Fruit fly (Drosophila melanogaster): ENCODE data around the gene ex.

Gene ex

DNA sequence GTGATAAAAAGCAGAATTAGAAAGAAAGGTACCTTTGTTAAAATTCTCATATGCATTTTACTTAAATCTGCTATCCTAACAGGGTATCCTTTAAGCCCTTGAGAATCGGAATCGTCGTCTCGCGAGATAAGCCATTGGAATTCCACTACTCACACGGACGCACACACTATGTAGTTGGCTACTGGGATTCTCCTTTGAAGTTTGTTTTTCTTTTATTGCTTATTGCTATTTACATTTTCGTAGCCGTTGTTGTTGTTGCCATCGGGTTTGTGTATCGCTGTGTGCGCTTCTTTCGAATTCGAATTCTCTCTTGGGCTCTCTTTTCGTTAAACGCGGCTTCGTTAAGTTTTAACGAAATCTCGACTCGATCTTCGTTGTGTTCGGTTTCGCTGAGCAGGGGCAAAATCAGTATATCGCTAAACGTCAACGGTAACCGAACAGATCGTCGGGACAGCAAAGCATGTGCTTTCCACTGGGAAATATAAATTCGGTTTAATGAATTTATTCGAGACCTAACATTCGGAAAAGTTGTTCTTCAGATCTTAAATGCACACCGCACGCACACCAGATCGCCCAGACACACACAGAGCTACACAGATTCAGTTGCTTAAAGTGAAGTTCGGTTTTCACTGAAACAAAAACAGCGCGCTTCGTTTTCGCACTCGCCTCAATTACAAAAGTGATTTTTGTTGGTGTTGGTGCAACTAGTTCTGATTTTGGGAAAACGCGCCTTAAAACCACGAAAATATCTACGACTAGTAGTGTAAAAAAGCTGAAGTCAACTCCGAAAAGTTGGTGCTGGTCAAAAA lies at the start of gene ex:
Gene ex (plus strand): TSS at position 408 of the 809 bp plus-strand sequence.
- peak; percentile 81 for TF ChIP-seq CG17801 (GFP tag; optimal IDR thresholded peaks at IDR 0.05; ENCODE audit: partially characterized antibody)

DNA sequence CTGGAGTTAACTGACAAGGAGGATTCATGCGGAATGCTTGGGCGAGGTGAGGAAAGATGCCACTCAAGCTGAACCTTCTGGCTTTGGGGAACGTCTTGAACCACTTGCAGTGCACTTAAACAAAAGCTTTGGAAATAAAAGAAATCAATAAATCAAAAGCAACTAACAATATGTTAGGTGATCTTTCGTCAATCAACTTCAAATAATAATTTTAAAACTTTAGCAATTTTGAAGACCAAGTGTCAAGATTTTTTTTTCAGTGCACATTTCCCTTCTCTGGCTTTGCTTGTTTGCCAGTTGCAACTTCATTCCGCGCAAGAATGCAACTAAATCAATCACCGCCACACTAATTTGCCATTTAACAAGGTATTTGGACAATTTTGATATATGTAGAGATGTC lies 48.2 kb upstream of the ex start:
- no peak for TF ChIP-seq CG17801 (GFP tag; optimal IDR thresholded peaks at IDR 0.05; ENCODE audit: partially characterized antibody)

DNA sequence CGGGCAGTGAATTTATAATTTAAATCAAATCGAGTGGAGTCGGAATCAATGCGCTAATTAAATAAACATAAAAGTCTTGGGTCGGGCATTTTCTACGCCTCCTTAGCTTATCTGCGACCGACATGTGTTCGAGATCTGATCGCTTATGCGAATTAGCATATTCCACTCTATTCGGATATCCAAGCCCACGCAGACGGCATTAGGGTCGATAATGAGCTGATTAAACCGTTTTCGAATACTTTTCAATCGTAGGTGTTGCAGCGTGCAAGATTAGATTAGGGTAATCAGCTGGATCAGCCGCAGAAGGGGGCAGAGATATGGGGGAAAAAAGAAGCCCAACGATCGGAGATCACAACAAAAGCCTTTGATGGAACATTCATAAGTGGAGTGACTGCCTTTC lies 40.5 kb upstream of the ex start:
- no peak for TF ChIP-seq CG17801 (GFP tag; optimal IDR thresholded peaks at IDR 0.05; ENCODE audit: partially characterized antibody)

DNA sequence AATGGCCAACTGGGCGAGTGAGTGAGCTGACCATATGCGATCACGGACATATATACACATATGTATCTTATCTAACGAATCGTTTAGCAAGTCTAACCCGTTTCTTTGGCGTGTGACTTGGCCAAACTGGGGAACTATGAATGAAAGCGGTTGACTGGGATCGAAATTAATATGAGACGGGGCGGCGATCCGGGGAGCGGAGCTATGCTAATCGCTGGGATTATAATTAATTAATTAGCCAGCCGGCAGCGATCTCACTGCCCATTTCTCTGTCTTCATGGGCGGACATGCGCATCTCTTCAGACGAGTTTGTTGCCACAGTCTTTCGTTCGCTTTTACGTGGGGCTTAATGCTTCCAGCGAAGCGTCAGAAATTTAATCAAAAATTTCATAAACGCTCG lies 38.5 kb upstream of the ex start:
- no peak for TF ChIP-seq CG17801 (GFP tag; optimal IDR thresholded peaks at IDR 0.05; ENCODE audit: partially characterized antibody)

DNA sequence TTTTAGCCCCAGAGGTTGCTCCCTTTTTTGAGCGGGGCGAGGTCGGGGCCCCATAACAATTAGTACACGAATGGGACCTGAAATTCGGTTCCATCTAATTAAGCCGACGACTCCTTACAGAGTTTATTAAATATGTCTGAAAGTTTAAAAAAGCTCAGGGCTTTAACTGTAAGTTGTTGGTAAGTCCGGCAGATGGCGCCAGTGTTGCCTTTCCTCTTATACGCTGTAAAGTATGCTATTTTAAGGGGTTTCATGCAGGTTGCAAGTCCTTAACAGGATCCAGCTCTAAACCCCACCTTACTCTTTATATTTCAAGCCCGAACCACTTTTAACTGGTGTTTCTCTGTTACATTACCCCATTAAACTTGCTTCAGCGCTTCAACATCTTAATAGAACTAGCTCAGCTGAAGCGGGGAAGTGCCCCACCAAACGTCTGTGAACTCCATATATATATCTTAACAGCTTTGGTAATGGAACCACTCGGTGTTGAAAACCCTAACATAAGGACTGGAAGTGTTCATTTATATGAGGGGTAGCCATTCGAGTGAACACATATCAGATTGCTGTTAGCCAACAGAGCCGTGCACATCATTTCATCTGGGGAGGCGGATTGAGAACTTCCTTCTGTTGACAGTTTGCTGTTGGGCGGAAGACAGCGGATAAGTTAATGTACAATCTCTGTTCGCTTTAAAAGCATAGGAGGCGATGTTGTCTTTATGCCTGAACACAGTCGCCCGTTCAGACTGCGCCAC lies 35.5 kb upstream of the ex start:
- no peak for TF ChIP-seq CG17801 (GFP tag; optimal IDR thresholded peaks at IDR 0.05; ENCODE audit: partially characterized antibody)

DNA sequence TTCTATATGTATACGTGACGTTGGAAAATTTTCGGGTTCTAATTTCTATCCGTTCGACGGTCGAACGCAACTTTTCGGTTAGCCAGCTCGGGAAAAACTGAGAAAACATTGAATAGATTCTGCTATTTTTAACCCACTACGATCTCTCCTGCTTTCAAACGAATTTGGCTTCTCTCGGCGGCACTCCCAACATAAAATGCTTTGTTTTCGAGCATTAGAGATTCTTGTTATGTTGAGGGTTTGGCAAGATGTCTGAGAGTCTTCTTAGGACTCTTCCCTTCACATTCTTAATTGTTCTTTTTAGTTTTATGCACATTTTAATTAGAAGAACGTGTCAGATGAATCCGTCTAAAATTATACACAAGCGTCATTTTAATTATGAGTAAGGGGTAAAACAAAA lies 28.9 kb upstream of the ex start, which contains the start of gene CG4213:
Gene CG4213 (minus strand): TSS at position 101 of the 400 bp plus-strand sequence.
- TF ChIP-seq CG17801 (GFP tag; optimal IDR thresholded peaks at IDR 0.05; ENCODE audit: partially characterized antibody): no peak

DNA sequence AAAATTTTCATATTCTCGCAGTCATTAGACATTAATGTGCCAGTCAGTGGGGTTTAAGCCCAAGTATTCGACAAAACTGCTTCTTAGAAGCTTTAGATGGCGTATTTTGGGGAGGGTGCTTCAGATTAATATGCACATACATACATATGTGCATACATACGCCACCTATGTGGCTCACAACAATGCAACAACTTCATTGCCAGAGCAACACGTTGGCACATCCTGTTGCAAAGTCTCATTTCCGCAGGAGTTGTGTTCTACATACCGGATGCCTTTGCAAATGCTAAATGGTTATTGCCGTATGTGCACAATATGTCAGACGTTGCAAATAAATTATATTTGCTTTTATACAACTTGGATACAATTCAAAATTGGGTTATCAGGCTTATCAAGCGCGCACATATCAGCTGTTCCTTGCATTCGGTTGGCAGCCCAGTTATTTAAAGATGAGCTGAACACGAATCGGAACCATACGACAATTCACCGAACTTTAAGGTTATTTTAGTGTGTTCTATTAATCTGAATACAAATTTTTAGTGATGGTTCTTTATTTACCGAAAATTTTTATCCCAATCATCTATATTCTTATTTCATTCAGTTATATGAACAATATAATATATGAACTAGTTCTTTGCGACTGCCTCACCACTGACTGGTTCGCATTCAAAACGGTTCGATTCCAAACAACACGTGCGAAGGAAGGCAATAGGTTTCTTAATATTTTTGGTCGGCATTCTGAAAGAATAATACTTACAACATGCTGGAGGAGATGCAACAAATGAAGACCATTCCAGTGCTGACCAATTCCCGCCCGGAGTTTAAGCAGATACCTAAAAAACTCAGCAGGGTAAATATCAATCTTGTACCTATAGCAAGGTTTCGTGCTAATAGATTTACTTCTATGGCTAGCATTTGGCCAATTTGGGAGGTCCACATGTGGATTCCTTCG lies 27.1 kb upstream of the ex start, which contains the start of gene Polr1B:
Gene Polr1B (plus strand): TSS at position 659 of the 949 bp plus-strand sequence.
- TF ChIP-seq CG17801 (GFP tag; optimal IDR thresholded peaks at IDR 0.05; ENCODE audit: partially characterized antibody): no peak

DNA sequence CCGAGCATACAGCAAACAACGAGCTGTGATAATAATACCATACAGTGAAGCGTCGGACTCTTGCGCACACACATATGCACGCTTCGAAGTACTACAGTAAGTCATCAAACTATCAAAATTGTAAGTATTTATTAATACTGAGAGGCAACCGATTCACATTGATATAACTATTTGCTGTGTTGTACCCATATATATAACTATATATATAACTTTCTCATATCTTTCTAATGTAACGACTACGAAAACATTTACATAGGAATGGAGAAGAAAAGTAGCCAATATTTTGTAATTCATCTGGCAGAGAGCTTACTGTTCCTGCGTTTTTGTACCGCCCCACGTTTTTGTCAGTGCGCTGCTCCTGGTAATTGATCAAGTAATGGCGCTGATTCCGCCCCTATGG lies 18.1 kb upstream of the ex start:
- TF ChIP-seq CG17801 (GFP tag; optimal IDR thresholded peaks at IDR 0.05; ENCODE audit: partially characterized antibody): no peak

DNA sequence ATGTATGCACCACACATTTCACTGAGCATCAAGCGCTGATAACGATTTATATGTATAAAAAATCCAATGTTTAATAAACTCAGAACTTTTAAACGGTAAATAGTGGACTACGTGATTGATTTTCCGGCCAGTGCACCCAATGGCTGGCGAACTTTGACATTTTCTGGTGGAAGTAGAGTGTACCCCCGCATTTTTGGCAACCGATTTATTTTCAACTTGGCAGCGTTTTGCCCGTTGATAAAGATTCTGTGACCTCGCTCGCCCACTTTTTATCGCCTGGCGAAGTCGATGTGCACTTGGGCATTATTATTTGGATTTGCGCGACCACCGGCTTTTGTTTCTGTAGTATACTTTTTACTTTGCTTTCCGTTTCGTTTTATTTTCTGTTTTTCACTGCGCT lies 17.1 kb upstream of the ex start:
- TF ChIP-seq CG17801 (GFP tag; optimal IDR thresholded peaks at IDR 0.05; ENCODE audit: partially characterized antibody): no peak

DNA sequence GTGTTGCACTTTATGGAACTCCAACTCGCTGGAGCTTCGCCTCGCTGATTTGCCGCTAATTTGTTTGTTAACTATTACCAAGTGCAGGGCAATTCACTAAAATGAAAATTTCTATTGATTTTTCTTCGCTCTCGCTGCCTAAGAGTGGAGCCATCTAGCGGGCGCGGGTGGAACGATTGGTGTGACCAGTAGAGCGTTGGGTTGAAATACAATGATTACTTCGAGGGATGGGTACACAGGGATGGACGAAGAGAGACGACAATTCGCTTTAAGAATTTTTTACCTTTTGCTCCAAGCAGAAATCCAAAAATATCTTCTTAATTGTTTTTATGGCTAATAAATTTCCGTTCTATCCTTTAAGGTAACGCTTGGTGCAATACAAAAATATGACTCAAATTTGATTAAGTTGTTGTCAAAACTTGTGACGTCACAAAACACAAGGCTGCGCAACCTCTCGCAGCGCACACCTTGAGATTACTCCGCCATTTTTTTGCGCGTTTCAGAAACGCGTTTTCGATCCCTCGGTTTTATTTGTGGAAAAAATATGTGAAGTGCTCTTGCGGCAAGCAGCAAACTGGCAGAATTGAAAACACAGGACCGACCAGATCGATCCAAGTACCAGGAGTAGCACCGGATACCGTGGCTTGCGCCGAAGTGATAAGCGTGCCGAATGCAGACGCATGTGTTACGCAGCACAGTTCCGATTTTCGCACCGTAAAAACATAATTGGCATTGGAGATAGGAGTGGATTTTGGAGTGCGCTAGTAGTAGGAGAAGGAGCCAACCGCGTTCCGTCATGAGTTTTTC lies 16.2 kb upstream of the ex start, which contains the start of the genes AP-2alpha and ebi:
Gene AP-2alpha (minus strand): TSS at position 185 of the 807 bp plus-strand sequence.
Gene ebi (plus strand): TSS at position 475 of the 807 bp plus-strand sequence.
- peak; percentile 73 for TF ChIP-seq CG17801 (GFP tag; optimal IDR thresholded peaks at IDR 0.05; ENCODE audit: partially characterized antibody)

DNA sequence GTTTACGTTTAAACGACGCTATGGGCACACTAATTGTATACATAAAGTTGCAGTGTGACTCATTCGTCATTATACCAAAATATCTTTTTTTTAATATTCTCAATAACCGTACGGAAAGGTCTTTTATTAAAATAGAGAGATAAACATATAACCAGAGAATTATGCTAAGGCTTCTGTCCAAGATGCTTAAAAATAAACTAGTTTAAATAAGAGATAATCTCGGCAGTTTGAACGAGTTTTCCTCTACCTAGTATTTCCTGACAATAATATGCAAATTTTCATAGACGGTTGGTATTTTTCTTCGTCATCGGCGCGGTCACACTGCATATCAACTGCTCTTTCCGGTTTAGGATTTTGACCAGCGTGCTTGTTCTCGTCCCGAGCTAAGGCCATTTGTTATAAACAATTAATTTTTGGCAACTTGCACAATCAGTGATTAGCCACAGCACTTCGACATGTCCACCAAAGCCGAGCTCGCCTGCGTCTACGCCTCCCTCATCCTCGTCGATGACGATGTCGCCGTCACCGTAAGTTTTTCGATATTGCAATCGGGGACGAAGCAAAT lies 11.3 kb upstream of the ex start, which contains the start of the genes CG13690 and RpLP1:
Gene CG13690 (minus strand): TSS at position 33 of the 565 bp plus-strand sequence.
Gene RpLP1 (plus strand): TSS at position 333 of the 565 bp plus-strand sequence.
- peak; percentile 87 for TF ChIP-seq CG17801 (GFP tag; optimal IDR thresholded peaks at IDR 0.05; ENCODE audit: partially characterized antibody)

DNA sequence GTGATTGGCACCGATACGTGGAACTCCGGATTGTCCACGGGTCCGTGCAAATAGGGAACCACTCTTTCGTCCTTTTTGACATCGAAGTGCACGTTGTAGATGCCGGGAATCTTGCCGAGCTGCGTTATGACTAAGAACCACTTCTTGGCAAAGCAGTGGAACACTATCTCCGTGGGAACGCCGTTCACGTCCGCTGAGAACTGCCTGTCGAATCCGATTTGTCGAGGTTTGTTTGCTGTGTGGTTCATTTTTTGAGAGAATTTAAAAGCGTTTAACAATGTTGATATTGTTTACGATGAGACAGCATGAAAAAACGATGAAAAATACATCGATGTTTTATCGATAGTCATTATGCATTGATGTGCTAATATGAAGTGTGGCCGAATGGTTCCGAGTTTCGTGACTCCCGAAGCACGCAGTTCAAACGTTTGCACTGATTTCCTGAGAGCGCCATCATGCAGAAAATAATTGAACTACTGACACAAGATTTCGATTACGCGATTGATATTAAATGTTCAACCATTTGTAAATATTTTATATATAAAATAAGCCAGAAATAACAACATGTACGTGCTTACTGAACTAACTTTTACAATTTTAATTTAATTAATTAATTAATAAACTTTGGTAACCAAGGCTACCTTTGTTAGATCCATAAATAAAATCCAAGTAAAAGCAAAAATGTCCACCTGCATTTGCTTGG lies 9.8 kb upstream of the ex start, which contains the start of the genes CG11885 and CG13692:
Gene CG11885 (minus strand): TSS at position 332 of the 703 bp plus-strand sequence.
Gene CG13692 (plus strand): TSS at position 653 of the 703 bp plus-strand sequence.
- TF ChIP-seq CG17801 (GFP tag; optimal IDR thresholded peaks at IDR 0.05; ENCODE audit: partially characterized antibody): peak; percentile 51

DNA sequence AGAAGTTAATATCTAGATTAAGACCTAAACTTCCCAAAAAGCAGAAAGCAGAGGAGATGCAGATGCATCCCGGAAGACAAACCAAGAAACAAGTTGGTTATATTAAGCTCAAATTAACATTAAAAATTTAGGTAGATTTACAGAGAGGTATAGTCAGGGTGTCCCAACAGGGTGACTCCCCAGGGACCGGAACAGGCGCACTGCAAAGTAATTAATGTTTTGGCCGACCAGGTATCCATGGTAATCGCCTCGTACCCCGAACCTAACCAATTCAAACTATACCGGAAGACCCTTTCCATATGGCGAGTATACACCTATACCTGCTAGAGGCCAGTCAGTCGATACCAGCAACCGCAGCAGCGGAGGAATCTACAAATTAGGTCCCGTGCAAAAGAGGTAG lies 8.5 kb upstream of the ex start, which contains the start of gene BBS8:
Gene BBS8 (plus strand): TSS at position 301 of the 400 bp plus-strand sequence.
- TF ChIP-seq CG17801 (GFP tag; optimal IDR thresholded peaks at IDR 0.05; ENCODE audit: partially characterized antibody): no peak

Data from ovary, adult (tissue).